Fruit fly (Drosophila melanogaster): ENCODE measurements around the gene CG32069.

CG32069 gene

DNA sequence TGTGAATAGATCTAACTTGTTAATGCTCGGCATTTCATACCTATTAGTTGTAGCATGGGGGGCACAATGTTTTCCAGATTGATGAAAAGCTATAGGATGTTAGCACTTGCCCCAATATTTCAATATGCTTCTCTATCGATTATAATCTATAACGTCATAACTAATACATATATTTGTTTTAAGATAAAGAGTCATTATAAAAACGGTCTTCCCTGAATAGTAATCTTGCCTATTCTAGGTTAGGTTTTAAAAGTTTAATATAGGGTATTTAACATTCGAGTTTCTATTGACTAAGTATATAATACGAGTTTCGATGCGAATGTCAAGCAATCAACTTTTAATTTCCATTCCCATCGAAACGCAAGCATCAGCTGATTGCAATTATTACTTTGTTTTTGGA lies 1.2 kb downstream of the CG32069 start, which contains the start of the genes CG6321 and Blos2 (continued):
- no peak for TF ChIP-seq Opbp (GFP tag; IDR thresholded peaks at IDR 0.05; ENCODE audit: partially characterized antibody)
- peak; percentile 85 for TF ChIP-seq CG18599 (GFP tag; optimal IDR thresholded peaks at IDR 0.05)
- TF ChIP-seq nerfin-1 (tag; optimal IDR thresholded peaks at IDR 0.05): peak; percentile 74
- no peak for TF ChIP-seq Hey (tag; optimal IDR thresholded peaks at IDR 0.05)
- TF ChIP-seq CG7271 (tag; optimal IDR thresholded peaks at IDR 0.05): peak; percentile 18
- TF ChIP-seq inv (GFP tag; IDR thresholded peaks at IDR 0.05; ENCODE audit: partially characterized antibody): no peak
- no peak for TF ChIP-seq CG3163 (GFP tag; optimal IDR thresholded peaks at IDR 0.05)
- TF ChIP-seq YL-1 (GFP tag; optimal IDR thresholded peaks at IDR 0.05): peak; percentile 21
- peak; percentile 3 for TF ChIP-seq tx (GFP tag; optimal IDR thresholded peaks at IDR 0.05)
- no peak for TF ChIP-seq fu2 (GFP tag; optimal IDR thresholded peaks at IDR 0.05)
- TF ChIP-seq pros (GFP tag; optimal IDR thresholded peaks at IDR 0.05): no peak
- TF ChIP-seq ewg (GFP tag; optimal IDR thresholded peaks at IDR 0.05): peak; percentile 35
- no peak for TF ChIP-seq toy (GFP tag; IDR thresholded peaks at IDR 0.05)
- no peak for TF ChIP-seq Hmx (GFP tag; optimal IDR thresholded peaks at IDR 0.05)
- no peak for TF ChIP-seq luna (GFP tag; optimal IDR thresholded peaks at IDR 0.05)
- TF ChIP-seq PHDP (tag; optimal IDR thresholded peaks at IDR 0.05): peak; percentile 89
- peak; percentile 81 for TF ChIP-seq phol (tag; optimal IDR thresholded peaks at IDR 0.05)
- no peak for TF ChIP-seq bbx (GFP tag; IDR thresholded peaks at IDR 0.05; ENCODE audit: partially characterized antibody)

- TF ChIP-seq CG17359 (tag; optimal IDR thresholded peaks at IDR 0.05): no peak
- TF ChIP-seq CG3995 (GFP tag; optimal IDR thresholded peaks at IDR 0.05): peak; percentile 15
- TF ChIP-seq CG18011 (GFP tag; optimal IDR thresholded peaks at IDR 0.05): no peak
- no peak for TF ChIP-seq CG30431 (GFP tag; optimal IDR thresholded peaks at IDR 0.05)
- TF ChIP-seq stc (GFP tag; IDR thresholded peaks at IDR 0.05): no peak
- TF ChIP-seq CG2129 (GFP tag; IDR thresholded peaks at IDR 0.05; ENCODE audit: partially characterized antibody): no peak
- no peak for TF ChIP-seq CG1792 (GFP tag; optimal IDR thresholded peaks at IDR 0.05)
- 0 out of 3 replicates have a peak, but pooled peaks have one; percentile 57 for TF ChIP-seq CG2199 (GFP tag; IDR thresholded peaks at IDR 0.05)
- no peak for TF ChIP-seq Dbx (GFP tag; IDR thresholded peaks at IDR 0.05)
- TF ChIP-seq dati (GFP tag; IDR thresholded peaks at IDR 0.05): no peak
- TF ChIP-seq CG15479 (GFP tag; optimal IDR thresholded peaks at IDR 0.05): no peak
- TF ChIP-seq sqz (GFP tag; optimal IDR thresholded peaks at IDR 0.05): no peak
- TF ChIP-seq CG12236 (GFP tag; optimal IDR thresholded peaks at IDR 0.05): no peak
- TF ChIP-seq NC2β (GFP tag; optimal IDR thresholded peaks at IDR 0.05): no peak
- TF ChIP-seq btn (GFP tag; optimal IDR thresholded peaks at IDR 0.05): no peak
- no peak for TF ChIP-seq pita (GFP tag; optimal IDR thresholded peaks at IDR 0.05)
- peak; percentile 13 for TF ChIP-seq CG15269 (tag; optimal IDR thresholded peaks at IDR 0.05)
- TF ChIP-seq gem (tag; optimal IDR thresholded peaks at IDR 0.05): no peak
- no peak for TF ChIP-seq CG4404 (GFP tag; IDR thresholded peaks at IDR 0.05)
- no peak for TF ChIP-seq CG12155 (GFP tag; optimal IDR thresholded peaks at IDR 0.05)
- no peak for TF ChIP-seq CG14441 (GFP tag; IDR thresholded peaks at IDR 0.05)
- no peak for TF ChIP-seq cato (GFP tag; optimal IDR thresholded peaks at IDR 0.05; ENCODE audit: borderline replicate concordance)
- no peak for TF ChIP-seq jumu (GFP tag; optimal IDR thresholded peaks at IDR 0.05)
- no peak for TF ChIP-seq CG14965 (GFP tag; optimal IDR thresholded peaks at IDR 0.05; ENCODE audit: borderline replicate concordance)
- TF ChIP-seq CG10321 (GFP tag; IDR thresholded peaks at IDR 0.05): no peak
- TF ChIP-seq CG12769 (tag; optimal IDR thresholded peaks at IDR 0.05): peak; percentile 3
- no peak for TF ChIP-seq lmd (GFP tag; IDR thresholded peaks at IDR 0.05)
- TF ChIP-seq vnd (GFP tag; IDR thresholded peaks at IDR 0.05; ENCODE audit: partially characterized antibody): no peak
- no peak for TF ChIP-seq CHES-1-like (GFP tag; optimal IDR thresholded peaks at IDR 0.05)
- TF ChIP-seq CG32772 (GFP tag; IDR thresholded peaks at IDR 0.05): no peak
- TF ChIP-seq CG15514 (GFP tag; optimal IDR thresholded peaks at IDR 0.05): peak; percentile 18
- no peak for TF ChIP-seq ab (GFP tag; optimal IDR thresholded peaks at IDR 0.05)
- TF ChIP-seq CG16779 (GFP tag; IDR thresholded peaks at IDR 0.05): no peak
Measured at dm6 chr3L:11053843-11054242, 8.6 kb downstream of the CG32069 start, which contains the start of gene CG7888. CG7888 (plus strand) TSS chr3L:11054035.
